Worm (Caenorhabditis elegans) whole organism, early embryonic: Measurements from ENCODE around the gene Y54G11A.2.

Experiments used
- B0310.2 ChIP-seq: sonication (generic microtip); optimal IDR thresholded peaks from 2 replicates; lab custom pipeline; 2016; ENCODE audit warnings: mild to moderate bottlenecking, missing genetic modification characterization, missing compliant biosample characterization
- F13C5.2 ChIP-seq: sonication (generic microtip); optimal IDR thresholded peaks from 2 replicates; lab custom pipeline; 2017; ENCODE audit warnings: mild to moderate bottlenecking, missing genetic modification characterization, inconsistent platforms, missing compliant biosample characterization
- aly-1 ChIP-seq: sonication (generic microtip); optimal IDR thresholded peaks from 2 replicates; lab custom pipeline; 2016; ENCODE audit warnings: missing genetic modification characterization, missing compliant biosample characterization
- ama-1 ChIP-seq: fragments of 150-350 bp; optimal IDR thresholded peaks from 2 replicates; lab custom pipeline; 2014
- ceh-13 ChIP-seq: fragments of 200-800 bp; sonication (Bioruptor generic); optimal IDR thresholded peaks from 2 replicates; lab custom pipeline; 2018; ENCODE audit warnings: mild to moderate bottlenecking, missing genetic modification characterization, missing compliant biosample characterization
- ceh-36 ChIP-seq: sonication (generic microtip); optimal IDR thresholded peaks from 2 replicates; lab custom pipeline; 2016; ENCODE audit warnings: missing genetic modification characterization, inconsistent platforms, missing compliant biosample characterization
- ets-7 ChIP-seq: sonication (generic microtip); optimal IDR thresholded peaks from 2 replicates; lab custom pipeline; 2016; ENCODE audit warnings: missing genotype, missing genetic modification characterization, missing compliant biosample characterization
- flt-1 ChIP-seq: fragments of 200-800 bp; sonication (Bioruptor generic); IDR thresholded peaks from 2 replicates; pipeline ENCODE4 v1.3.6; 2022; ENCODE audit warnings: missing genetic modification characterization, missing compliant biosample characterization
- hmbx-1 ChIP-seq: sonication (generic microtip); optimal IDR thresholded peaks from 2 replicates; lab custom pipeline; 2016; ENCODE audit warnings: mild to moderate bottlenecking, missing genetic modification characterization, missing compliant biosample characterization
- hmg-4 ChIP-seq: fragments of 200-800 bp; sonication (Bioruptor generic); optimal IDR thresholded peaks from 2 replicates; lab custom pipeline; 2018; ENCODE audit warnings: mild to moderate bottlenecking, missing genetic modification characterization, missing compliant biosample characterization
- hnd-1 ChIP-seq: sonication (generic microtip); optimal IDR thresholded peaks from 2 replicates; lab custom pipeline; 2016; ENCODE audit warnings: missing genetic modification characterization, missing compliant biosample characterization
- pes-1 ChIP-seq: fragments of 200-800 bp; sonication (Bioruptor generic); IDR thresholded peaks from 2 replicates; pipeline ENCODE4 v1.3.6; 2022; ENCODE audit warnings: missing genetic modification reagents, missing genetic modification characterization, missing compliant biosample characterization
- scrt-1 ChIP-seq: fragments of 200-800 bp; sonication (Bioruptor generic); IDR thresholded peaks from 2 replicates; pipeline ENCODE4 v1.3.6; 2022; ENCODE audit warnings: missing genetic modification characterization, missing compliant biosample characterization
- sea-1 ChIP-seq: fragments of 200-800 bp; sonication (Bioruptor generic); conservative IDR thresholded peaks from 2 replicates; pipeline ENCODE4 v1.3.6; 2022; ENCODE audit warnings: missing genetic modification characterization, missing compliant biosample characterization
- tbx-11 ChIP-seq: fragments of 200-800 bp; sonication (Bioruptor generic); IDR thresholded peaks from 2 replicates; pipeline ENCODE4 v1.3.6; 2022; ENCODE audit warnings: missing genetic modification characterization, missing compliant biosample characterization
- tbx-37 ChIP-seq: fragments of 200-800 bp; sonication (Bioruptor generic); conservative IDR thresholded peaks from 2 replicates; pipeline ENCODE4 v1.3.6; 2022; ENCODE audit warnings: missing genetic modification reagents, missing genetic modification characterization, missing compliant biosample characterization
- tra-4 ChIP-seq: sonication (generic microtip); optimal IDR thresholded peaks from 2 replicates; lab custom pipeline; 2017; ENCODE audit warnings: missing genetic modification characterization, missing compliant biosample characterization

The Y54G11A.2 gene

DNA sequence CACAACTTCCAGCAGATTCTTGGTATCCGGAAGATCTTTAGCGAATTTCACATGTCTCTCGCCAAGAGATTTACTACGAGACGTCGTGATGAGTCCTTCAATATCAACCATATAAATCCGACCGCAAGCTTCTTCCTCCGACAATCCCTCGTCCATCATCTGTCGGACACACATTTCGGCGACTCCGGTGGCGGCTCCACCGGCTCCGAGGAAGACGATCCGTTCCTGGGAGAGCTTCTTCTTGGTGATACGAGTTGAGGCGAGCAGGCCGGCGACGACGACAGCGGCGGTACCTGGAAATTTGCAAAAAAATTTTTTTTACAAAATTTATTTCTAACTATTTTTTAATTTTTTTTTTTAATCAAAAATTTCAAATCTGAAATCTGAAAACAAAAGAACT lies 22.1 kb upstream of the Y54G11A.2 start:
- no peak for TF ChIP-seq ceh-13 (GFP tag; lab: Kevin White, UChicago)
- TF ChIP-seq F13C5.2 (tag; lab: Kevin White, UChicago), result no peak
- no peak for TF ChIP-seq ceh-36 (tag; lab: Kevin White, UChicago)
- no peak for TF ChIP-seq hmbx-1 (tag; lab: Kevin White, UChicago)
- TF ChIP-seq tra-4 (tag; lab: Kevin White, UChicago), result no peak
- TF ChIP-seq flt-1 (GFP tag; lab: Robert Waterston, UW), result no peak
- no peak for TF ChIP-seq ama-1 (lab: Kevin White, UChicago)

DNA sequence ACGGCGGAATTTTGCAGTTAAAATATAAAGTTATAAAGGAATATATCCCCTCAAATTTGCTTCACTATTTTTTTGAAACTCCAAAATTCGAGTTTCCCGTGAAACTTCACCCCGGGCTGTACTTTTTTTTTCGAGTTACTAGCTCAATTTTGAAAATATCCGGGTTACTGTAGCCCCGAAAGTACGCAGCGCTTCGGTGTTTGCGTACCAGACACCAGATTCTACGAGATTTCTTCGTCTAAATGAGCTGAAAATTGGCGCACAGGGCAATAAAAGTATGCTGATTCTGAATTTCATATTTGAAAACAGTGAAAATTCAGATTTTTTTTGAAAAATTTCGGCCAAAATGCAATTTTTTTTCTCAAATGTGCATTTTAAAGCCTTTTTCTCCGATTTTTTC lies 21.2 kb upstream of the Y54G11A.2 start:
- 0 out of 2 replicates have a peak, but pooled peaks have one; percentile 10 for TF ChIP-seq sea-1 (GFP tag; lab: Robert Waterston, UW)
- no peak for TF ChIP-seq tbx-11 (GFP tag; lab: Robert Waterston, UW)

DNA sequence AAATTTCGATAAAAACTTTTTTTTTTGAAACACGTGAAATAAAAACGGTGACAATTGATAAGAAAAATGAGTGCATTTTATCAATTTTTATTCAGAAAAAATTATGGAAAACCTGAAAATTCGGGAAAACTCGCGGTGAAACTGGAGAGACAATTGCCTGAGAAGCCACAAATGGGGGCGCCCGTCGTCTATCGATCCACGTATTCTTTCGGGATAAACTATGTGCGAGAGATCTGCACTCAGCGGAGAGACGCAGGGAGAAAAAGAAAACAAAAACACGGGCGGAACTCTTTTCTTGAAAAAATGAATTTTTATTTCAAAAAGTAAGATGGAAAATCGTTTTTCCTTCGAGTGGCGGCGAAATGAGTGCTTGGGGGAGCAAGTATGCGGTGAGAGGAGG lies 18.3 kb upstream of the Y54G11A.2 start, which contains the start of gene men-1:
men-1 (minus strand) TSS at position 242 of the 400 bp plus-strand sequence.
- no peak for TF ChIP-seq pes-1
- TF ChIP-seq ama-1 (lab: Kevin White, UChicago), result no peak
- no peak for TF ChIP-seq aly-1 (tag; lab: Kevin White, UChicago)
- TF ChIP-seq hnd-1 (tag; lab: Kevin White, UChicago), result no peak
- TF ChIP-seq hmbx-1 (tag; lab: Kevin White, UChicago), result no peak
- TF ChIP-seq scrt-1, result no peak
- no peak for TF ChIP-seq ceh-13 (GFP tag; lab: Kevin White, UChicago)

ce11 chrII:14234375-14235102 lies 17.6 kb upstream of the Y54G11A.2 start:
- TF ChIP-seq hmbx-1 (tag; lab: Kevin White, UChicago) (no peak), pes-1 (no peak), ceh-36 (tag; lab: Kevin White, UChicago) (no peak), sea-1 (GFP tag; lab: Robert Waterston, UW) (no peak), flt-1 (GFP tag; lab: Robert Waterston, UW) (no peak), aly-1 (tag; lab: Kevin White, UChicago) (no peak)

ce11 chrII:14236569-14236968 lies 15.6 kb upstream of the Y54G11A.2 start:
- TF ChIP-seq hmbx-1 (tag; lab: Kevin White, UChicago), result no peak
- TF ChIP-seq hnd-1 (tag; lab: Kevin White, UChicago), result no peak

ce11 chrII:14237245-14237806 lies 14.8 kb upstream of the Y54G11A.2 start:
- TF ChIP-seq flt-1 (GFP tag; lab: Robert Waterston, UW) (no peak), B0310.2 (tag; lab: Kevin White, UChicago) (no peak), ama-1 (lab: Kevin White, UChicago) (no peak), tbx-11 (GFP tag; lab: Robert Waterston, UW) (no peak), aly-1 (tag; lab: Kevin White, UChicago) (no peak), F13C5.2 (tag; lab: Kevin White, UChicago) (no peak), hnd-1 (tag; lab: Kevin White, UChicago) (no peak), pes-1 (no peak), ceh-36 (tag; lab: Kevin White, UChicago) (no peak), hmg-4 (GFP tag; lab: Kevin White, UChicago) (no peak)

DNA sequence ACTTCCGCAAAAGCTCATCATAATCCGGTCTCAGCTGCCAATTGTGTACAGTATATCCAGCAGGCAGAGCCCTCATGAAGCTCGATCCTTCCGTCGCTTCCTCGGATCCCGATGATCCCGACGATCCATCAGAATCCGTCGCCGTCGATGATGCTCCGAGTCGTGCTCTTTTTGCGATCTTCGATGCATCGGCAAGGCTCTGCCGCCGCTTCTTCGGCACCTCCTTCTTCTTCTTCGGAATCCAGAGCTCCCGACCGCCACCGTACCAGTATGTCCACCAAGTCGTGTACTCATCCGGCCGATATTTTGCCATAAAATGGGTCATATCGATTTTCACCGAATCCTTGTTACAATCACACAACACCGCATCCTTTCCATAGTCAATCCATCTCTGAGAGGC lies 12.2 kb upstream of the Y54G11A.2 start:
- TF ChIP-seq tra-4 (tag; lab: Kevin White, UChicago) (no peak), scrt-1 (no peak), ceh-13 (GFP tag; lab: Kevin White, UChicago) (no peak), hnd-1 (tag; lab: Kevin White, UChicago) (no peak), ama-1 (lab: Kevin White, UChicago) (no peak), ets-7 (tag; lab: Kevin White, UChicago) (no peak), tbx-37 (GFP tag; lab: Robert Waterston, UW) (no peak), F13C5.2 (tag; lab: Kevin White, UChicago) (no peak), tbx-11 (GFP tag; lab: Robert Waterston, UW) (no peak), flt-1 (GFP tag; lab: Robert Waterston, UW) (no peak), hmg-4 (GFP tag; lab: Kevin White, UChicago) (no peak), B0310.2 (tag; lab: Kevin White, UChicago) (no peak), sea-1 (GFP tag; lab: Robert Waterston, UW) (no peak), hmbx-1 (tag; lab: Kevin White, UChicago) (no peak), aly-1 (tag; lab: Kevin White, UChicago) (no peak), ceh-36 (tag; lab: Kevin White, UChicago) (no peak), pes-1 (no peak)

- TF ChIP-seq sea-1 (GFP tag; lab: Robert Waterston, UW) (no peak), B0310.2 (tag; lab: Kevin White, UChicago) (no peak), F13C5.2 (tag; lab: Kevin White, UChicago) (no peak), tbx-11 (GFP tag; lab: Robert Waterston, UW) (no peak), pes-1 (no peak), hmbx-1 (tag; lab: Kevin White, UChicago) (no peak), ets-7 (tag; lab: Kevin White, UChicago) (no peak), hnd-1 (tag; lab: Kevin White, UChicago) (no peak), scrt-1 (no peak), tra-4 (tag; lab: Kevin White, UChicago) (no peak), ama-1 (lab: Kevin White, UChicago) (no peak), flt-1 (GFP tag; lab: Robert Waterston, UW) (no peak), ceh-13 (GFP tag; lab: Kevin White, UChicago) (no peak)
These were observed 9.9 kb upstream of the Y54G11A.2 start for ce11 chrII:14242259-14242658.
